Fruit fly (Drosophila melanogaster) whole organism, embryonic: ENCODE results near the gene ab.

Experiments
- Abd-B ChIP-seq: fragments of 200-800 bp; sonication (Bioruptor generic); optimal IDR thresholded peaks from 2 replicates; lab custom pipeline; 2018; ENCODE audit warnings: missing biosample characterization, mild to moderate bottlenecking, missing genetic modification characterization, moderate library complexity
- Adf1 ChIP-seq: fragments of 200-800 bp; sonication (Bioruptor generic); IDR thresholded peaks from 2 replicates; pipeline ENCODE4 v1.3.6; 2022; ENCODE audit warnings: missing biosample characterization, missing genetic modification characterization
- Antp ChIP-seq: fragments of 200-800 bp; sonication (Bioruptor generic); optimal IDR thresholded peaks from 3 replicates; lab custom pipeline; 2016; ENCODE audit warnings: missing biosample characterization, missing genetic modification characterization
- CG10366 ChIP-seq: fragments of 200-800 bp; sonication (Bioruptor generic); IDR thresholded peaks from 2 replicates; pipeline ENCODE4 v1.3.6; 2022; ENCODE audit warnings: missing biosample characterization, missing genetic modification characterization
- CG10979 ChIP-seq: fragments of 200-800 bp; sonication (Bioruptor generic); optimal IDR thresholded peaks from 2 replicates; lab custom pipeline; 2018; ENCODE audit warnings: missing biosample characterization, mild to moderate bottlenecking, missing genetic modification characterization, moderate library complexity
- CG13424 ChIP-seq: fragments of 200-800 bp; sonication (Bioruptor generic); optimal IDR thresholded peaks from 2 replicates; lab custom pipeline; 2019; ENCODE audit warnings: missing biosample characterization, mild to moderate bottlenecking, missing genetic modification characterization, moderate library complexity
- CG14860 ChIP-seq: fragments of 200-800 bp; sonication (Bioruptor generic); IDR thresholded peaks from 3 replicates; pipeline ENCODE4 v1.3.6; 2022; ENCODE audit warnings: missing biosample characterization, missing genetic modification characterization; ENCODE audit not compliant: partially characterized antibody
- CG15073 ChIP-seq: fragments of 200-800 bp; sonication (Bioruptor generic); optimal IDR thresholded peaks from 2 replicates; lab custom pipeline; 2016; ENCODE audit warnings: missing biosample characterization, missing genetic modification characterization
- CG15479 ChIP-seq: fragments of 200-800 bp; sonication (Bioruptor generic); optimal IDR thresholded peaks from 3 replicates; lab custom pipeline; 2019; ENCODE audit warnings: missing biosample characterization, mild to moderate bottlenecking, missing genetic modification characterization, moderate library complexity
- CG15696 ChIP-seq: fragments of 200-800 bp; sonication (Bioruptor generic); optimal IDR thresholded peaks from 2 replicates; lab custom pipeline; 2019; ENCODE audit warnings: missing biosample characterization, mild to moderate bottlenecking, missing genetic modification characterization, moderate library complexity
- CG16863 ChIP-seq: fragments of 200-800 bp; sonication (Bioruptor generic); optimal IDR thresholded peaks from 3 replicates; lab custom pipeline; 2016; ENCODE audit warnings: missing biosample characterization, missing genetic modification characterization
- CG2875 ChIP-seq: fragments of 200-800 bp; sonication (Bioruptor generic); optimal IDR thresholded peaks from 2 replicates; lab custom pipeline; 2017; ENCODE audit warnings: missing biosample characterization, mild to moderate bottlenecking, missing genetic modification characterization, missing genetic modification reagents
- CG30403 ChIP-seq: fragments of 200-800 bp; sonication (Bioruptor generic); optimal IDR thresholded peaks from 3 replicates; lab custom pipeline; 2016; ENCODE audit warnings: missing biosample characterization, missing genetic modification characterization
- CG5180 ChIP-seq: fragments of 200-800 bp; sonication (Bioruptor generic); optimal IDR thresholded peaks from 3 replicates; lab custom pipeline; 2017; ENCODE audit warnings: missing biosample characterization, missing genetic modification characterization, mild to moderate bottlenecking, moderate library complexity, missing genetic modification reagents
- CG6272 ChIP-seq: fragments of 200-800 bp; sonication (Bioruptor generic); IDR thresholded peaks from 2 replicates; pipeline ENCODE4 v1.3.6; 2022; ENCODE audit warnings: missing biosample characterization, missing genetic modification characterization
- CG7372 ChIP-seq: fragments of 200-800 bp; sonication (Bioruptor generic); IDR thresholded peaks from 2 replicates; pipeline ENCODE4 v1.3.6; 2022; ENCODE audit warnings: missing biosample characterization, missing genetic modification characterization
- CG9876 ChIP-seq: fragments of 200-800 bp; sonication (Bioruptor generic); optimal IDR thresholded peaks from 2 replicates; lab custom pipeline; 2016; ENCODE audit warnings: missing biosample characterization, missing genetic modification characterization
- H2.0 ChIP-seq: fragments of 200-800 bp; sonication (Bioruptor generic); IDR thresholded peaks from 2 replicates; pipeline ENCODE4 v1.3.6; 2022; ENCODE audit warnings: missing biosample characterization, missing genetic modification characterization
- HLHmδ ChIP-seq: fragments of 200-800 bp; sonication (Bioruptor generic); optimal IDR thresholded peaks from 2 replicates; lab custom pipeline; 2018; ENCODE audit warnings: missing biosample characterization, mild to moderate bottlenecking, missing genetic modification characterization, moderate library complexity
- Hmx ChIP-seq: fragments of 200-800 bp; sonication (Bioruptor generic); optimal IDR thresholded peaks from 2 replicates; lab custom pipeline; 2016; ENCODE audit warnings: missing biosample characterization, missing genetic modification characterization
- Hr3 ChIP-seq: fragments of 200-800 bp; sonication (Bioruptor generic); optimal IDR thresholded peaks from 3 replicates; lab custom pipeline; 2016; ENCODE audit warnings: missing biosample characterization, missing genetic modification characterization
- Hr51 ChIP-seq, 2 experiments: fragments of 200-800 bp; sonication (Bioruptor generic); optimal IDR thresholded peaks; 2 replicates in 1 of 2; 3 replicates in 1 of 2; lab custom pipeline; 2016 to 2018; ENCODE audit warnings: missing biosample characterization in 2 of 2, missing genetic modification characterization in 2 of 2, mild to moderate bottlenecking in 1 of 2, moderate library complexity in 1 of 2
- Hsf ChIP-seq: fragments of 200-800 bp; sonication (Bioruptor generic); optimal IDR thresholded peaks from 3 replicates; lab custom pipeline; 2016; ENCODE audit warnings: missing biosample characterization, missing genetic modification characterization
- MESR4 ChIP-seq: fragments of 200-800 bp; sonication (Bioruptor generic); optimal IDR thresholded peaks from 2 replicates; lab custom pipeline; 2018; ENCODE audit warnings: missing biosample characterization, mild to moderate bottlenecking, missing genetic modification characterization, moderate library complexity
- NFAT ChIP-seq: fragments of 200-800 bp; sonication (Bioruptor generic); IDR thresholded peaks from 2 replicates; pipeline ENCODE4 v1.3.6; 2022; ENCODE audit warnings: missing biosample characterization, missing genetic modification characterization
- Opbp ChIP-seq: fragments of 200-800 bp; sonication (Bioruptor generic); IDR thresholded peaks from 3 replicates; pipeline ENCODE4 v1.3.6; 2022; ENCODE audit warnings: missing biosample characterization, missing genetic modification characterization; ENCODE audit not compliant: partially characterized antibody
- Pdp1 ChIP-seq, 2 experiments: fragments of 200-800 bp; sonication (Bioruptor generic); optimal IDR thresholded peaks; 3 replicates each; lab custom pipeline; 2016; ENCODE audit warnings: missing biosample characterization in 2 of 2, missing genetic modification characterization in 2 of 2, mild to moderate bottlenecking in 1 of 2, moderate library complexity in 1 of 2
- Ravus ChIP-seq: fragments of 200-800 bp; sonication (Bioruptor generic); IDR thresholded peaks from 2 replicates; pipeline ENCODE4 v1.3.6; 2022; ENCODE audit warnings: missing biosample characterization, missing genetic modification characterization
- Sin3A ChIP-seq: fragments of >200 bp; optimal IDR thresholded peaks from 2 replicates; lab custom pipeline; 2018
- Spps ChIP-seq: fragments of 200-800 bp; sonication (Bioruptor generic); optimal IDR thresholded peaks from 2 replicates; lab custom pipeline; 2018; ENCODE audit warnings: missing biosample characterization, mild to moderate bottlenecking, missing genetic modification characterization
- Sry-β ChIP-seq: fragments of 200-800 bp; sonication (Bioruptor generic); optimal IDR thresholded peaks from 2 replicates; lab custom pipeline; 2018; ENCODE audit warnings: missing biosample characterization, mild to moderate bottlenecking, missing genetic modification characterization, moderate library complexity
- dan ChIP-seq: fragments of 200-800 bp; sonication (Bioruptor generic); IDR thresholded peaks from 2 replicates; pipeline ENCODE4 v1.3.6; 2022; ENCODE audit warnings: missing biosample characterization, missing genetic modification characterization
- esg ChIP-seq: fragments of 200-800 bp; sonication (Bioruptor generic); conservative IDR thresholded peaks from 2 replicates; pipeline ENCODE4 v1.3.6; 2022; ENCODE audit warnings: missing biosample characterization, missing genetic modification characterization
- exex ChIP-seq: fragments of 200-800 bp; sonication (Bioruptor generic); optimal IDR thresholded peaks from 4 replicates; lab custom pipeline; 2018; ENCODE audit warnings: missing biosample characterization, mild to moderate bottlenecking, missing genetic modification characterization, moderate library complexity
- eyg ChIP-seq: fragments of 200-800 bp; sonication (Bioruptor generic); optimal IDR thresholded peaks from 3 replicates; lab custom pipeline; 2016; ENCODE audit warnings: missing biosample characterization, missing genetic modification characterization
- fd96Cb ChIP-seq: fragments of 200-800 bp; sonication (Bioruptor generic); optimal IDR thresholded peaks from 2 replicates; lab custom pipeline; 2018; ENCODE audit warnings: missing biosample characterization, mild to moderate bottlenecking, missing genetic modification characterization, moderate library complexity
- grau ChIP-seq: fragments of 200-800 bp; optimal IDR thresholded peaks from 3 replicates; lab custom pipeline; 2019; ENCODE audit warnings: missing biosample characterization, mild to moderate bottlenecking, missing genetic modification characterization, moderate library complexity
- inv ChIP-seq: fragments of 200-800 bp; sonication (Bioruptor generic); IDR thresholded peaks from 2 replicates; pipeline ENCODE4 v1.3.6; 2022; ENCODE audit warnings: missing biosample characterization, missing genetic modification characterization; ENCODE audit not compliant: partially characterized antibody
- kah ChIP-seq: fragments of 200-800 bp; sonication (Bioruptor generic); optimal IDR thresholded peaks from 2 replicates; lab custom pipeline; 2018; ENCODE audit warnings: missing biosample characterization, mild to moderate bottlenecking, missing genetic modification characterization
- nerfin-2 ChIP-seq: fragments of 200-800 bp; sonication (Bioruptor generic); IDR thresholded peaks from 2 replicates; pipeline ENCODE4 v1.3.6; 2022; ENCODE audit warnings: missing biosample characterization, missing genetic modification characterization; ENCODE audit not compliant: partially characterized antibody
- org-1 ChIP-seq: fragments of 200-800 bp; sonication (Bioruptor generic); optimal IDR thresholded peaks from 2 replicates; lab custom pipeline; 2017; ENCODE audit warnings: missing biosample characterization, missing genetic modification characterization
- sc ChIP-seq, 3 experiments: fragments of >200 bp in 2 of 3; fragments of 200-800 bp in 1 of 3; sonication (Bioruptor generic) in 1 of 3; optimal IDR thresholded peaks; 2 replicates in 2 of 3; 3 replicates in 1 of 3; lab custom pipeline; 2017; ENCODE audit warnings: mild to moderate bottlenecking in 1 of 3, missing biosample characterization in 1 of 3, missing genetic modification characterization in 1 of 3, missing genetic modification reagents in 1 of 3
- sens-2 ChIP-seq: fragments of 200-800 bp; sonication (Bioruptor generic); IDR thresholded peaks from 2 replicates; pipeline ENCODE4 v1.3.6; 2022; ENCODE audit warnings: missing biosample characterization, missing genetic modification characterization
- seq ChIP-seq: fragments of 200-800 bp; sonication (Bioruptor generic); IDR thresholded peaks from 2 replicates; pipeline ENCODE4 v1.3.6; 2022; ENCODE audit warnings: missing biosample characterization, missing genetic modification characterization
- sima ChIP-seq: fragments of 200-800 bp; sonication (Bioruptor generic); optimal IDR thresholded peaks from 2 replicates; lab custom pipeline; 2016; ENCODE audit warnings: missing biosample characterization, missing genetic modification characterization
- tin ChIP-seq: fragments of 200-800 bp; sonication (Bioruptor generic); optimal IDR thresholded peaks from 3 replicates; lab custom pipeline; 2016; ENCODE audit warnings: missing biosample characterization, missing genetic modification characterization
- toy ChIP-seq: fragments of 200-800 bp; sonication (Bioruptor generic); IDR thresholded peaks from 2 replicates; pipeline ENCODE4 v1.3.6; 2022; ENCODE audit warnings: missing biosample characterization, missing genetic modification characterization
- vnd ChIP-seq: fragments of 200-800 bp; sonication (Bioruptor generic); IDR thresholded peaks from 3 replicates; pipeline ENCODE4 v1.3.6; 2022; ENCODE audit warnings: missing biosample characterization, missing genetic modification characterization; ENCODE audit not compliant: partially characterized antibody
- zen2 ChIP-seq: fragments of 200-800 bp; sonication (Bioruptor generic); IDR thresholded peaks from 3 replicates; pipeline ENCODE4 v1.3.6; 2022; ENCODE audit warnings: missing biosample characterization, missing genetic modification characterization; ENCODE audit not compliant: partially characterized antibody

Gene ab

dm6 chr2L:11203494-11204010, 6.9 kb upstream of the ab start, which contains the start of gene Ca-beta (continued):
- TF ChIP-seq Pdp1 (GFP tag; optimal IDR thresholded peaks at IDR 0.05; lab: Kevin White, UChicago) (peak in 1 of 2 experiments; percentile 7), CG2875 (GFP tag; lab: Kevin White, UChicago) (no peak), sens-2 (GFP tag; lab: Robert Waterston, UW) (no peak), Ravus (GFP tag; lab: Robert Waterston, UW) (no peak), Sin3A (no peak), Hr51 (GFP tag; optimal IDR thresholded peaks at IDR 0.05; lab: Kevin White, UChicago) (peak; percentile 29 to 43), CG16863 (GFP tag; lab: Kevin White, UChicago) (no peak), eyg (GFP tag; lab: Kevin White, UChicago) (no peak), CG15696 (no peak), CG9876 (GFP tag; lab: Kevin White, UChicago) (no peak), Adf1 (peak; percentile 54; the same call in 1 of the 2 replicates), NFAT (GFP tag; lab: Robert Waterston, UW) (peak; percentile 63; the same call in 1 of the 2 replicates), grau (tag; lab: Kevin White, UChicago) (peak; percentile 45), toy (GFP tag; lab: Robert Waterston, UW) (no peak), H2.0 (GFP tag; lab: Robert Waterston, UW) (0 out of 2 replicates have a peak, but pooled peaks have one; percentile 21), vnd (no peak), inv (GFP tag; lab: Robert Waterston, UW) (no peak), exex (no peak), zen2 (GFP tag; lab: Robert Waterston, UW) (no peak), CG15073 (GFP tag; lab: Kevin White, UChicago) (no peak), CG15479 (GFP tag; lab: Kevin White, UChicago) (no peak), CG5180 (GFP tag; lab: Kevin White, UChicago) (peak; percentile 51), kah (GFP tag; lab: Kevin White, UChicago) (no peak), MESR4 (no peak), Hsf (GFP tag; lab: Kevin White, UChicago) (peak; percentile 14), esg (GFP tag; lab: Robert Waterston, UW) (no peak; the same call in 1 of the 2 replicates), Abd-B (GFP tag; lab: Kevin White, UChicago) (no peak), Antp (GFP tag; lab: Kevin White, UChicago) (peak; percentile 69), fd96Cb (tag; lab: Kevin White, UChicago) (no peak), CG14860 (no peak), Hmx (GFP tag; lab: Kevin White, UChicago) (no peak), CG10366 (GFP tag; lab: Robert Waterston, UW) (peak; percentile 35; the same call in 1 of the 2 replicates), dan (GFP tag; lab: Robert Waterston, UW) (no peak), CG7372 (GFP tag; lab: Robert Waterston, UW) (no peak), CG13424 (tag; lab: Kevin White, UChicago) (peak; percentile 45), Hr3 (GFP tag; lab: Kevin White, UChicago) (no peak), tin (GFP tag; lab: Kevin White, UChicago) (peak; percentile 17), seq (GFP tag; lab: Robert Waterston, UW) (no peak; the same call in 1 of the 2 replicates), CG6272 (peak; percentile 49; the same call in 1 of the 2 replicates), org-1 (GFP tag; lab: Kevin White, UChicago) (no peak), Opbp (GFP tag; lab: Robert Waterston, UW) (no peak), nerfin-2 (GFP tag; lab: Robert Waterston, UW) (no peak), HLHmδ (GFP tag; lab: Kevin White, UChicago) (no peak), Spps (tag; lab: Kevin White, UChicago) (no peak), CG10979 (tag; lab: Kevin White, UChicago) (no peak), CG30403 (GFP tag; lab: Kevin White, UChicago) (peak; percentile 36), Sry-β (GFP tag; lab: Kevin White, UChicago) (no peak), sima (GFP tag; lab: Kevin White, UChicago) (no peak), sc (optimal IDR thresholded peaks at IDR 0.05; lab: Kevin White, UChicago) (no peak), sc (GFP tag; optimal IDR thresholded peaks at IDR 0.05; lab: Kevin White, UChicago) (no peak)
